1 fruit fly cellular context compared by ENCODE assay signal in the genomic region with DNA sequence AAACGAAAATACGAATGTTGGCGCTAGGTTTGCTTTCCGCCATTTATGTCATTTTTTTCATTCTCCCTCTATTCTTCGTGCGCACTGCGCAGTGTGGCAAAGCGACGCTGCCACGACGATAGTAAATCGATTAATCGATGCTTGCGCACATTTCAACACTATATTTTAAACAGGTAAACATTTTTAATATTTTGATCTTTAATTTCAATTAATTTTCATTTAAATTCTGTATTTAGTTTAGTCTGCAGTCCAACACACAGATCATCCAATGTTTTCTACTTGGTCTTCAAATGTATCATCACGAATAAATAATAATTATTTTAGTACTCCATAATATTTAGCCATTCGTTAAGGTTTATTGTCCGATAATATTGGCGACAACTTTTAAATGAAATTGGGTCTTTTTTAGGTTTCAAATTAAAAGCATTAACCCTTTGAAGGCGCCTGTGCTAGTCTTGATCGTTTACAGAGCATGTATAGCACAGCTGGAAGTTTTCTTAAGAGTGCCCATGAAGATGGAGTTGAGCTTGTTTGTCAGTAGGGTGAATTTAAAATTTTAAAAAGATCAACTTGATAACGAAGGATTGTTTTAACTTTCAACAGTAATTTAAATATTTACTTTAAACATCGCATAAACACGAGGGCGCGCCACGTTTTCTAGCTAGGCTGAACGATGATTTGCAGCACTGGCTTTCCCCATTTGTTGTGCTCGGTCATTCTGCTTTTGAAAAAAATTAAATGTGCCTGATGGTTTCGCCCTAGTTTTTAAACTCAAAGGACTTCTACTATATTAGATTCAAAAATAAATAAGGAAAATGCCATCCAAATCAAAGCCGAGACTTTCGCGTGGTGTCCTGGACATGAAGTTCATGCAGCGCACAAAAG.
TF ChIP-seq lines count a peak whose summit lies in the region.

A gene (plus strand): TSS at position 133 of the 885 bp plus-strand sequence.
A gene (minus strand): TSS at position 594 of the 885 bp plus-strand sequence.

TF ChIP-seq in whole organism, embryonic, 481 proteins besides CTCF, POLR2A, EP300 and RAD21 (continued from another document and continues in another):
- TF ChIP-seq mld (GFP tag; IDR thresholded peaks at IDR 0.05; lab: Robert Waterston, UW; ENCODE audit: partially characterized antibody) (peak; percentile 84), Sry-β (GFP tag; optimal IDR thresholded peaks at IDR 0.05; lab: Kevin White, UChicago) (peak; percentile 44), Myb (GFP tag; optimal IDR thresholded peaks at IDR 0.05; lab: Kevin White, UChicago) (peak; percentile 33), Ptx1 (GFP tag; IDR thresholded peaks at IDR 0.05; lab: Robert Waterston, UW) (no peak), pum (GFP tag; optimal IDR thresholded peaks at IDR 0.05; lab: Kevin White, UChicago) (peak; percentile 52), CG31365 (tag; optimal IDR thresholded peaks at IDR 0.05; lab: Kevin White, UChicago) (no peak), her (GFP tag; optimal IDR thresholded peaks at IDR 0.05; lab: Kevin White, UChicago) (no peak), CG16813 (GFP tag; IDR thresholded peaks at IDR 0.05; lab: Robert Waterston, UW; ENCODE audit: partially characterized antibody) (peak; percentile 86), grn (GFP tag; optimal IDR thresholded peaks at IDR 0.05; lab: Kevin White, UChicago) (no peak), HLH4C (GFP tag; IDR thresholded peaks at IDR 0.05; lab: Robert Waterston, UW; ENCODE audit: partially characterized antibody) (peak; percentile 77), stwl (tag; optimal IDR thresholded peaks at IDR 0.05; lab: Kevin White, UChicago) (peak; percentile 46), CG4820 (GFP tag; optimal IDR thresholded peaks at IDR 0.05; lab: Kevin White, UChicago) (no peak), gt (GFP tag; IDR thresholded peaks at IDR 0.05; lab: Robert Waterston, UW) (no peak), CG33557 (GFP tag; optimal IDR thresholded peaks at IDR 0.05; lab: Kevin White, UChicago) (peak; percentile 3), Sry-δ (GFP tag; optimal IDR thresholded peaks at IDR 0.05; lab: Kevin White, UChicago) (peak; percentile 59), dmrt11E (tag; optimal IDR thresholded peaks at IDR 0.05; lab: Kevin White, UChicago) (no peak), YL-1 (GFP tag; optimal IDR thresholded peaks at IDR 0.05; lab: Kevin White, UChicago) (peak; percentile 68), sim (GFP tag; IDR thresholded peaks at IDR 0.05; lab: Robert Waterston, UW) (peak; percentile 34; the same call in 1 of the 2 replicates), sens-2 (GFP tag; IDR thresholded peaks at IDR 0.05; lab: Robert Waterston, UW) (no peak), gem (tag; optimal IDR thresholded peaks at IDR 0.05; lab: Kevin White, UChicago) (no peak), Neu2 (GFP tag; optimal IDR thresholded peaks at IDR 0.05; lab: Kevin White, UChicago; ENCODE audit: borderline replicate concordance) (no peak), lab (GFP tag; optimal IDR thresholded peaks at IDR 0.05; lab: Kevin White, UChicago) (no peak), odd (GFP tag; optimal IDR thresholded peaks at IDR 0.05; lab: Kevin White, UChicago) (no peak), Hr51 (GFP tag; optimal IDR thresholded peaks at IDR 0.05; lab: Kevin White, UChicago) (peak in 1 of 2 experiments; percentile 17), CkIIα-i1 (GFP tag; IDR thresholded peaks at IDR 0.05; lab: Robert Waterston, UW) (no peak), H2.0 (GFP tag; IDR thresholded peaks at IDR 0.05; lab: Robert Waterston, UW) (peak; percentile 15; the same call in 1 of the 2 replicates), D19B (GFP tag; optimal IDR thresholded peaks at IDR 0.05; lab: Kevin White, UChicago) (no peak), CG10366 (GFP tag; IDR thresholded peaks at IDR 0.05; lab: Robert Waterston, UW) (no peak), ttk (GFP tag; IDR thresholded peaks at IDR 0.05; lab: Robert Waterston, UW) (no peak), CG7839 (tag; optimal IDR thresholded peaks at IDR 0.05; lab: Kevin White, UChicago) (peak; percentile 7), crc (GFP tag; optimal IDR thresholded peaks at IDR 0.05; lab: Kevin White, UChicago) (no peak), seq (GFP tag; IDR thresholded peaks at IDR 0.05; lab: Robert Waterston, UW) (0 out of 2 replicates have a peak, but pooled peaks have one; percentile 25), CG6689 (GFP tag; IDR thresholded peaks at IDR 0.05; lab: Robert Waterston, UW) (0 out of 2 replicates have a peak, but pooled peaks have one; percentile 20), Ets97D (GFP tag; optimal IDR thresholded peaks at IDR 0.05; lab: Kevin White, UChicago) (peak; percentile 58), CG12659 (GFP tag; optimal IDR thresholded peaks at IDR 0.05; lab: Kevin White, UChicago) (peak; percentile 64), repo (GFP tag; optimal IDR thresholded peaks at IDR 0.05; lab: Kevin White, UChicago) (no peak), CG8359 (GFP tag; optimal IDR thresholded peaks at IDR 0.05; lab: Kevin White, UChicago; ENCODE audit: borderline replicate concordance) (no peak), so (GFP tag; IDR thresholded peaks at IDR 0.05; lab: Robert Waterston, UW) (no peak), Chrac-16 (GFP tag; optimal IDR thresholded peaks at IDR 0.05; lab: Kevin White, UChicago) (no peak), MESR4 (GFP tag; optimal IDR thresholded peaks at IDR 0.05; lab: Kevin White, UChicago) (peak; percentile 34), bab2 (GFP tag; optimal IDR thresholded peaks at IDR 0.05; lab: Kevin White, UChicago) (peak; percentile 18), CG16815 (GFP tag; optimal IDR thresholded peaks at IDR 0.05; lab: Kevin White, UChicago) (no peak), Optix (GFP tag; IDR thresholded peaks at IDR 0.05; lab: Robert Waterston, UW) (no peak), eve (GFP tag; optimal IDR thresholded peaks at IDR 0.05; lab: Kevin White, UChicago) (no peak), CG8290 (GFP tag; optimal IDR thresholded peaks at IDR 0.05; lab: Kevin White, UChicago) (peak; percentile 18), CG8290 (tag; optimal IDR thresholded peaks at IDR 0.05; lab: Kevin White, UChicago) (peak in 1 of 2 experiments; percentile 69), ato (GFP tag; IDR thresholded peaks at IDR 0.05; lab: Robert Waterston, UW; ENCODE audit: partially characterized antibody) (peak; percentile 82), prd (optimal IDR thresholded peaks at IDR 0.05; lab: Kevin White, UChicago) (no peak), prd (GFP tag; IDR thresholded peaks at IDR 0.05; lab: Robert Waterston, UW) (peak; percentile 54), CG14860 (GFP tag; IDR thresholded peaks at IDR 0.05; lab: Robert Waterston, UW; ENCODE audit: partially characterized antibody) (0 out of 3 replicates have a peak, but pooled peaks have one; percentile 50), PHDP (tag; optimal IDR thresholded peaks at IDR 0.05; lab: Kevin White, UChicago) (no peak), CG9797 (GFP tag; optimal IDR thresholded peaks at IDR 0.05; lab: Kevin White, UChicago) (no peak), chif (GFP tag; optimal IDR thresholded peaks at IDR 0.05; lab: Kevin White, UChicago) (no peak), fd64A (GFP tag; optimal IDR thresholded peaks at IDR 0.05; lab: Kevin White, UChicago) (no peak), tap (tag; optimal IDR thresholded peaks at IDR 0.05; lab: Kevin White, UChicago) (no peak), Gug (GFP tag; IDR thresholded peaks at IDR 0.05; lab: Robert Waterston, UW) (peak; percentile 58; the same call in 2 of the 4 replicates), en (GFP tag; optimal IDR thresholded peaks at IDR 0.05; lab: Kevin White, UChicago) (no peak), slp2 (GFP tag; optimal IDR thresholded peaks at IDR 0.05; lab: Kevin White, UChicago) (peak; percentile 0), GATAe (GFP tag; conservative IDR thresholded peaks at IDR 0.05; lab: Robert Waterston, UW) (no peak), CG17612 (GFP tag; IDR thresholded peaks at IDR 0.05; lab: Robert Waterston, UW) (peak; percentile 3; the same call in 1 of the 2 replicates), nmo (GFP tag; optimal IDR thresholded peaks at IDR 0.05; lab: Kevin White, UChicago) (peak; percentile 2), Doc2 (GFP tag; IDR thresholded peaks at IDR 0.05; lab: Robert Waterston, UW) (no peak), Med (GFP tag; lab: Kevin White, UChicago) (peak; percentile 87), CG4617 (GFP tag; optimal IDR thresholded peaks at IDR 0.05; lab: Kevin White, UChicago; ENCODE audit: borderline replicate concordance) (peak; percentile 4), CG14710 (tag; optimal IDR thresholded peaks at IDR 0.05; lab: Kevin White, UChicago) (peak; percentile 56), CG10209 (GFP tag; optimal IDR thresholded peaks at IDR 0.05; lab: Kevin White, UChicago) (peak; percentile 23), nom (GFP tag; optimal IDR thresholded peaks at IDR 0.05; lab: Kevin White, UChicago) (peak; percentile 11), chinmo (GFP tag; IDR thresholded peaks at IDR 0.05; lab: Robert Waterston, UW; ENCODE audit: partially characterized antibody) (peak; percentile 80; the same call in 2 of the 4 replicates), z (GFP tag; IDR thresholded peaks at IDR 0.05; lab: Robert Waterston, UW) (no peak), CG1832 (GFP tag; optimal IDR thresholded peaks at IDR 0.05; lab: Kevin White, UChicago) (no peak), CG2129 (GFP tag; IDR thresholded peaks at IDR 0.05; lab: Robert Waterston, UW; ENCODE audit: partially characterized antibody) (peak; percentile 65), CG12071 (GFP tag; optimal IDR thresholded peaks at IDR 0.05; lab: Kevin White, UChicago) (no peak), salm (tag; optimal IDR thresholded peaks at IDR 0.05; lab: Kevin White, UChicago) (no peak), sc (optimal IDR thresholded peaks at IDR 0.05; lab: Kevin White, UChicago) (no peak), sc (GFP tag; optimal IDR thresholded peaks at IDR 0.05; lab: Kevin White, UChicago) (no peak), tna (GFP tag; IDR thresholded peaks at IDR 0.05; lab: Robert Waterston, UW; ENCODE audit: partially characterized antibody) (peak; percentile 66), trh (GFP tag; optimal IDR thresholded peaks at IDR 0.05; lab: Kevin White, UChicago) (no peak), bcd (GFP tag; optimal IDR thresholded peaks at IDR 0.05; lab: Kevin White, UChicago) (peak; percentile 28), CG3838 (GFP tag; optimal IDR thresholded peaks at IDR 0.05; lab: Kevin White, UChicago) (no peak), Meics (GFP tag; optimal IDR thresholded peaks at IDR 0.05; lab: Kevin White, UChicago) (peak; percentile 11), chn (GFP tag; optimal IDR thresholded peaks at IDR 0.05; lab: Kevin White, UChicago) (no peak), CG13894 (tag; optimal IDR thresholded peaks at IDR 0.05; lab: Kevin White, UChicago) (no peak), Asciz (GFP tag; optimal IDR thresholded peaks at IDR 0.05; lab: Kevin White, UChicago) (no peak), hbn (GFP tag; IDR thresholded peaks at IDR 0.05; lab: Robert Waterston, UW; ENCODE audit: partially characterized antibody) (peak; percentile 87), Dek (tag; optimal IDR thresholded peaks at IDR 0.05; lab: Kevin White, UChicago) (no peak), Bgb (GFP tag; IDR thresholded peaks at IDR 0.05; lab: Robert Waterston, UW; ENCODE audit: partially characterized antibody) (peak; percentile 89), Doc3 (GFP tag; IDR thresholded peaks at IDR 0.05; lab: Robert Waterston, UW; ENCODE audit: partially characterized antibody) (peak; percentile 57; the same call in 2 of the 3 replicates), Abd-B (GFP tag; optimal IDR thresholded peaks at IDR 0.05; lab: Kevin White, UChicago) (no peak), CG8924 (tag; optimal IDR thresholded peaks at IDR 0.05; lab: Kevin White, UChicago) (peak; percentile 13), lbe (GFP tag; optimal IDR thresholded peaks at IDR 0.05; lab: Kevin White, UChicago) (peak; percentile 35), Spps (tag; optimal IDR thresholded peaks at IDR 0.05; lab: Kevin White, UChicago) (no peak), CG34224 (GFP tag; IDR thresholded peaks at IDR 0.05; lab: Robert Waterston, UW; ENCODE audit: partially characterized antibody) (peak; percentile 68), CG14441 (GFP tag; IDR thresholded peaks at IDR 0.05; lab: Robert Waterston, UW) (no peak), Poxn (GFP tag; IDR thresholded peaks at IDR 0.05; lab: Robert Waterston, UW) (no peak), CG2712 (tag; optimal IDR thresholded peaks at IDR 0.05; lab: Kevin White, UChicago) (peak; percentile 13), CG7357 (GFP tag; IDR thresholded peaks at IDR 0.05; lab: Robert Waterston, UW) (no peak), CG2678 (tag; optimal IDR thresholded peaks at IDR 0.05; lab: Kevin White, UChicago) (no peak), Hmr (GFP tag; optimal IDR thresholded peaks at IDR 0.05; lab: Kevin White, UChicago) (peak; percentile 8), emc (GFP tag; optimal IDR thresholded peaks at IDR 0.05; lab: Kevin White, UChicago) (peak; percentile 9), CG7928 (GFP tag; optimal IDR thresholded peaks at IDR 0.05; lab: Kevin White, UChicago) (no peak), sima (GFP tag; optimal IDR thresholded peaks at IDR 0.05; lab: Kevin White, UChicago) (no peak), CG10431 (GFP tag; optimal IDR thresholded peaks at IDR 0.05; lab: Kevin White, UChicago) (no peak), CG15011 (GFP tag; optimal IDR thresholded peaks at IDR 0.05; lab: Kevin White, UChicago) (no peak), CG10274 (GFP tag; optimal IDR thresholded peaks at IDR 0.05; lab: Kevin White, UChicago) (no peak), CG10654 (GFP tag; optimal IDR thresholded peaks at IDR 0.05; lab: Kevin White, UChicago) (no peak), tgo (GFP tag; IDR thresholded peaks at IDR 0.05; lab: Robert Waterston, UW) (peak; percentile 14; the same call in 1 of the 3 replicates), pan (optimal IDR thresholded peaks at IDR 0.05; lab: Kevin White, UChicago) (no peak), pan (GFP tag; optimal IDR thresholded peaks at IDR 0.05 in 1 of 2, IDR thresholded peaks at IDR 0.05 in 1 of 2) (peak in 1 of 2 experiments; percentile 48), CG11723 (GFP tag; optimal IDR thresholded peaks at IDR 0.05; lab: Kevin White, UChicago) (no peak), CG7556 (GFP tag; optimal IDR thresholded peaks at IDR 0.05; lab: Kevin White, UChicago) (peak; percentile 33), Nf-YA (GFP tag; IDR thresholded peaks at IDR 0.05; lab: Robert Waterston, UW) (no peak), kah (GFP tag; optimal IDR thresholded peaks at IDR 0.05; lab: Kevin White, UChicago) (no peak), gcm (GFP tag; optimal IDR thresholded peaks at IDR 0.05; lab: Kevin White, UChicago) (no peak), CG17186 (GFP tag; optimal IDR thresholded peaks at IDR 0.05; lab: Kevin White, UChicago) (peak; percentile 77), Rfx (GFP tag; IDR thresholded peaks at IDR 0.05; lab: Robert Waterston, UW) (peak; percentile 86), tin (GFP tag; optimal IDR thresholded peaks at IDR 0.05; lab: Kevin White, UChicago) (peak; percentile 31), Oli (tag; optimal IDR thresholded peaks at IDR 0.05; lab: Kevin White, UChicago) (no peak), CG9932 (GFP tag; IDR thresholded peaks at IDR 0.05; lab: Robert Waterston, UW) (peak; percentile 91)
